Worm (Caenorhabditis elegans): ENCODE data around the gene srh-38.

ce11 chrV:2883097-2883496 is 39.4 kb downstream of the srh-38 start:
- TF ChIP-seq him-1 (tag; optimal IDR thresholded peaks at IDR 0.05) = no peak
- TF ChIP-seq ceh-100 (GFP tag; IDR thresholded peaks at IDR 0.05) = no peak
